Worm (Caenorhabditis elegans) whole organism, late embryonic: Measurements from ENCODE around the gene F40F12.3.

ENCODE experiments used
- C08G9.2 ChIP-seq: sonication (generic microtip); optimal IDR thresholded peaks from 2 replicates; lab custom pipeline; 2016; ENCODE audit warnings: mild to moderate bottlenecking, missing genetic modification characterization, moderate library complexity, missing compliant biosample characterization
- C38D4.7 ChIP-seq: fragments of 200-800 bp; sonication (Bioruptor generic); optimal IDR thresholded peaks from 2 replicates; lab custom pipeline; 2018; ENCODE audit warnings: mild to moderate bottlenecking, missing genetic modification characterization, moderate library complexity, missing compliant biosample characterization
- F13H6.1 ChIP-seq: sonication (generic microtip); optimal IDR thresholded peaks from 2 replicates; lab custom pipeline; 2016; ENCODE audit warnings: missing genetic modification characterization, missing compliant biosample characterization
- K02D7.2 ChIP-seq: sonication (generic microtip); optimal IDR thresholded peaks from 2 replicates; lab custom pipeline; 2017; ENCODE audit warnings: mild to moderate bottlenecking, missing genetic modification characterization, missing compliant biosample characterization
- K09A11.1 ChIP-seq: sonication (generic microtip); optimal IDR thresholded peaks from 2 replicates; lab custom pipeline; 2017; ENCODE audit warnings: antibody characterized with exemption, mild to moderate bottlenecking, missing genetic modification characterization, missing compliant biosample characterization; ENCODE audit not compliant: insufficient read depth
- ahr-1 ChIP-seq: sonication (generic microtip); optimal IDR thresholded peaks from 2 replicates; lab custom pipeline; 2016; ENCODE audit warnings: missing genetic modification characterization, missing compliant biosample characterization
- ama-1 ChIP-seq: fragments of 150-350 bp; optimal IDR thresholded peaks from 2 replicates; lab custom pipeline; 2014
- ceh-14 ChIP-seq: sonication (generic microtip); optimal IDR thresholded peaks from 2 replicates; lab custom pipeline; 2016; ENCODE audit warnings: missing genotype, missing genetic modification characterization, missing compliant biosample characterization
- ceh-19 ChIP-seq: fragments of 200-800 bp; sonication (Bioruptor generic); optimal IDR thresholded peaks from 2 replicates; lab custom pipeline; 2018; ENCODE audit warnings: mild to moderate bottlenecking, missing genetic modification characterization, missing compliant biosample characterization
- ceh-2 ChIP-seq: sonication (generic microtip); optimal IDR thresholded peaks from 2 replicates; lab custom pipeline; 2016; ENCODE audit warnings: missing genotype, missing genetic modification characterization, missing compliant biosample characterization
- ceh-24 ChIP-seq: sonication (generic microtip); optimal IDR thresholded peaks from 2 replicates; lab custom pipeline; 2016; ENCODE audit warnings: mild to moderate bottlenecking, missing genetic modification characterization, missing compliant biosample characterization
- ceh-31 ChIP-seq: sonication (generic microtip); optimal IDR thresholded peaks from 2 replicates; lab custom pipeline; 2016; ENCODE audit warnings: missing genetic modification characterization, missing compliant biosample characterization
- ceh-45 ChIP-seq: fragments of 200-800 bp; sonication (Bioruptor generic); IDR thresholded peaks from 2 replicates; pipeline ENCODE4 v1.3.6; 2022; ENCODE audit warnings: missing genetic modification reagents, missing genetic modification characterization, missing compliant biosample characterization
- ceh-48 ChIP-seq: sonication (generic microtip); optimal IDR thresholded peaks from 2 replicates; lab custom pipeline; 2016; ENCODE audit warnings: missing genetic modification characterization, inconsistent platforms, missing compliant biosample characterization
- ceh-6 ChIP-seq: fragments of 200-800 bp; sonication (Bioruptor generic); optimal IDR thresholded peaks from 2 replicates; lab custom pipeline; 2018; ENCODE audit warnings: mild to moderate bottlenecking, missing genetic modification characterization, missing compliant biosample characterization
- che-1 ChIP-seq: sonication (generic microtip); optimal IDR thresholded peaks from 2 replicates; lab custom pipeline; 2016; ENCODE audit warnings: mild to moderate bottlenecking, missing genetic modification characterization, missing compliant biosample characterization
- dmd-4 ChIP-seq: sonication (generic microtip); optimal IDR thresholded peaks from 2 replicates; lab custom pipeline; 2016; ENCODE audit warnings: borderline replicate concordance, missing genetic modification characterization, missing compliant biosample characterization
- dve-1 ChIP-seq: sonication (generic microtip); optimal IDR thresholded peaks from 2 replicates; lab custom pipeline; 2017; ENCODE audit warnings: antibody characterized with exemption, mild to moderate bottlenecking, missing genetic modification characterization, missing compliant biosample characterization
- elt-2 ChIP-seq: sonication (generic microtip); optimal IDR thresholded peaks from 2 replicates; lab custom pipeline; 2016; ENCODE audit warnings: missing genetic modification reagents, missing genetic modification characterization, missing compliant biosample characterization
- elt-4 ChIP-seq: sonication (generic microtip); optimal IDR thresholded peaks from 2 replicates; lab custom pipeline; 2016; ENCODE audit warnings: missing genetic modification characterization, missing compliant biosample characterization
- ets-4 ChIP-seq: sonication (generic microtip); optimal IDR thresholded peaks from 2 replicates; lab custom pipeline; 2016; ENCODE audit warnings: missing genetic modification characterization, missing compliant biosample characterization
- fax-1 ChIP-seq: sonication (generic microtip); optimal IDR thresholded peaks from 2 replicates; lab custom pipeline; 2016; ENCODE audit warnings: missing genotype, missing genetic modification characterization, missing compliant biosample characterization
- hlh-13 ChIP-seq: fragments of 200-800 bp; sonication (Bioruptor generic); optimal IDR thresholded peaks from 2 replicates; lab custom pipeline; 2018; ENCODE audit warnings: mild to moderate bottlenecking, missing genetic modification characterization, missing compliant biosample characterization
- hlh-30 ChIP-seq: sonication (generic microtip); optimal IDR thresholded peaks from 2 replicates; lab custom pipeline; 2017; ENCODE audit warnings: antibody characterized with exemption, missing genetic modification characterization, missing compliant biosample characterization; ENCODE audit not compliant: insufficient read depth
- hlh-6 ChIP-seq: sonication (generic microtip); optimal IDR thresholded peaks from 2 replicates; lab custom pipeline; 2016; ENCODE audit warnings: missing genotype, missing genetic modification characterization, missing compliant biosample characterization
- hlh-8 ChIP-seq: sonication (generic microtip); optimal IDR thresholded peaks from 2 replicates; lab custom pipeline; 2016; ENCODE audit warnings: missing genotype, missing genetic modification characterization, missing compliant biosample characterization
- lin-11 ChIP-seq: fragments of 200-800 bp; sonication (Bioruptor generic); optimal IDR thresholded peaks from 2 replicates; lab custom pipeline; 2018; ENCODE audit warnings: mild to moderate bottlenecking, missing genetic modification characterization, missing compliant biosample characterization
- madf-2 ChIP-seq: sonication (generic microtip); optimal IDR thresholded peaks from 2 replicates; lab custom pipeline; 2017; ENCODE audit warnings: missing genetic modification characterization, missing compliant biosample characterization
- mec-3 ChIP-seq: sonication (generic microtip); optimal IDR thresholded peaks from 2 replicates; lab custom pipeline; 2016; ENCODE audit warnings: borderline replicate concordance, missing genetic modification characterization, missing compliant biosample characterization
- npax-4 ChIP-seq: sonication (generic microtip); optimal IDR thresholded peaks from 2 replicates; lab custom pipeline; 2016; ENCODE audit warnings: missing genetic modification characterization, missing compliant biosample characterization
- pha-4 ChIP-seq: fragments of 150-350 bp; optimal IDR thresholded peaks from 2 replicates; lab custom pipeline; 2018; ENCODE audit warnings: missing biosample characterization, missing genetic modification reagents, missing genetic modification characterization
- pqm-1 ChIP-seq: sonication (generic microtip); optimal IDR thresholded peaks from 2 replicates; lab custom pipeline; 2016; ENCODE audit warnings: missing genetic modification characterization, missing compliant biosample characterization
- pros-1 ChIP-seq: fragments of 150-350 bp; optimal IDR thresholded peaks from 2 replicates; lab custom pipeline; 2014; ENCODE audit warnings: missing biosample characterization, missing genetic modification reagents, missing genetic modification characterization
- ref-2 ChIP-seq: sonication (generic microtip); optimal IDR thresholded peaks from 2 replicates; lab custom pipeline; 2016; ENCODE audit warnings: missing genetic modification characterization, missing compliant biosample characterization
- rnt-1 ChIP-seq: sonication (generic microtip); optimal IDR thresholded peaks from 2 replicates; lab custom pipeline; 2016; ENCODE audit warnings: missing genetic modification characterization, missing compliant biosample characterization
- sox-4 ChIP-seq: sonication (generic microtip); optimal IDR thresholded peaks from 2 replicates; lab custom pipeline; 2017; ENCODE audit warnings: mild to moderate bottlenecking, missing genetic modification characterization, inconsistent platforms, missing compliant biosample characterization
- tbx-2 ChIP-seq: sonication (generic microtip); optimal IDR thresholded peaks from 2 replicates; lab custom pipeline; 2016; ENCODE audit warnings: missing genetic modification characterization, missing compliant biosample characterization
- tbx-7 ChIP-seq: sonication (generic microtip); optimal IDR thresholded peaks from 2 replicates; lab custom pipeline; 2016; ENCODE audit warnings: missing genotype, missing genetic modification characterization, missing compliant biosample characterization
- ttx-3 ChIP-seq: sonication (generic microtip); optimal IDR thresholded peaks from 2 replicates; lab custom pipeline; 2016; ENCODE audit warnings: missing genetic modification reagents, missing genetic modification characterization, missing compliant biosample characterization
- unc-3 ChIP-seq, 2 experiments: fragments of 200-800 bp in 1 of 2; sonication (Bioruptor generic) in 1 of 2; sonication (generic microtip) in 1 of 2; conservative IDR thresholded peaks in 1 of 2; optimal IDR thresholded peaks in 1 of 2; 2 replicates each; pipeline versions ENCODE4 v1.3.6 to Lab custom; 2016 to 2022; ENCODE audit warnings: missing compliant biosample characterization in 2 of 2, missing genetic modification characterization in 2 of 2, missing genetic modification reagents in 1 of 2
- unc-42 ChIP-seq: sonication (generic microtip); optimal IDR thresholded peaks from 2 replicates; lab custom pipeline; 2016; ENCODE audit warnings: missing genotype, missing genetic modification characterization, missing compliant biosample characterization
- unc-55 ChIP-seq: sonication (generic microtip); optimal IDR thresholded peaks from 2 replicates; lab custom pipeline; 2017; ENCODE audit warnings: missing biosample characterization, missing genetic modification reagents, missing genetic modification characterization
- unc-86 ChIP-seq: sonication (generic microtip); optimal IDR thresholded peaks from 2 replicates; lab custom pipeline; 2016; ENCODE audit warnings: missing genetic modification characterization, missing compliant biosample characterization
- zip-5 ChIP-seq: sonication (generic microtip); optimal IDR thresholded peaks from 2 replicates; lab custom pipeline; 2016; ENCODE audit warnings: missing genetic modification characterization, missing compliant biosample characterization

The F40F12.3 gene

ce11 chrIII:9956123-9956522 is 35.5 kb upstream of the F40F12.3 start, which contains the start of gene mog-1:
TSS of gene mog-1 (minus strand) at chrIII:9956215.
- no peak for TF ChIP-seq elt-2 (tag; lab: Kevin White, UChicago)
- no peak for TF ChIP-seq ref-2 (tag; lab: Kevin White, UChicago)
- no peak for TF ChIP-seq hlh-6 (tag; lab: Kevin White, UChicago)
- no peak for TF ChIP-seq tbx-7 (tag; lab: Kevin White, UChicago)
- TF ChIP-seq ceh-14 (tag; lab: Kevin White, UChicago): no peak
- no peak for TF ChIP-seq ceh-19 (GFP tag; lab: Kevin White, UChicago)
- TF ChIP-seq ttx-3 (tag; lab: Kevin White, UChicago): no peak
- TF ChIP-seq K02D7.2 (tag; lab: Kevin White, UChicago): no peak
- TF ChIP-seq sox-4 (tag; lab: Kevin White, UChicago): no peak

ce11 chrIII:9951864-9952263 is 31.2 kb upstream of the F40F12.3 start, which contains the start of gene K03H1.11:
TSS of gene K03H1.11 (minus strand) at chrIII:9951964.
- TF ChIP-seq ceh-6: no peak
- no peak for TF ChIP-seq ceh-48 (tag; lab: Kevin White, UChicago)
- TF ChIP-seq ref-2 (tag; lab: Kevin White, UChicago): no peak
- no peak for TF ChIP-seq K02D7.2 (tag; lab: Kevin White, UChicago)
- no peak for TF ChIP-seq ets-4 (tag; lab: Kevin White, UChicago)
- no peak for TF ChIP-seq che-1 (tag; lab: Kevin White, UChicago)
- TF ChIP-seq madf-2: no peak
- no peak for TF ChIP-seq ceh-24 (tag; lab: Kevin White, UChicago)
- TF ChIP-seq, all 69 proteins: peak for 0

- TF ChIP-seq lin-11 (tag; lab: Kevin White, UChicago) (no peak), pha-4 (no peak), pros-1 (no peak), unc-55 (GFP tag; lab: Kevin White, UChicago) (peak; percentile 52), ceh-24 (tag; lab: Kevin White, UChicago) (no peak), ceh-14 (tag; lab: Kevin White, UChicago) (no peak), dmd-4 (tag; lab: Kevin White, UChicago) (no peak), rnt-1 (tag; lab: Kevin White, UChicago) (no peak), unc-42 (no peak), ttx-3 (tag; lab: Kevin White, UChicago) (no peak), ceh-2 (no peak), ceh-45 (no peak), ceh-48 (tag; lab: Kevin White, UChicago) (peak; percentile 49), hlh-13 (no peak)
Measured at ce11 chrIII:9950244-9950643, 29.6 kb upstream of the F40F12.3 start, which contains the start of gene K03H1.13. TSS of gene K03H1.13 (minus strand) at chrIII:9950344.

DNA sequence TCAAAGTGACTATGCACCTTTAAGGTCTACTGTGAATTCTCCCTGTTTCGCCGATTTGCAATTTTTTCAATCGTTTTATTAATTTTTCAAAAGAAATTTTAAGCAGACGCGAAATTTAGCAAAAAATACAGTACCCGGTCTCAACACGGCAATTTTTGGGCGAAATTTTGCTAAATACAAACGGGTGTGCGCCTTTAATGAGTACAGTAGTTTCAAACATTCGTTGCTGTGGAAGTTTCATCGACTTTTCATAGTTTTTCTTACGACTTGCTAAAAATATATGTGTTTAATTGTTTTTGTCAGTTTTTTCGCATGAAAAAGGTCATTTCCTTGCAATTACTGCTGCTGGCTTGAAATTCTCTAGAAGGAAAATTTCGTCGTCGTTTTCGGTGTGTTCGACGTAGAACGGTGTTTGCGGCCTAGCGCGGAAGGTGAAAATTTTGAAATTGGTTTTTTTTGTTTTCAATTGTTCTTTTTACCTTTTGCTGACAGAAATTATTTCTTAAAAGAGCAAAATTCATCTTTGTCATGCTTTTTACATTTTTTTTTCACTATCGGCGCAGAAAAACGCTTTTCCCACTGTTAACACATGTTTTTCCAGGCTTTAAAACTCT is 26.2 kb upstream of the F40F12.3 start, which contains the start of gene K03H1.7:
Gene K03H1.7 (plus strand): TSS at position 600 of the 614 bp plus-strand sequence.
- no peak for TF ChIP-seq hlh-8 (tag; lab: Kevin White, UChicago)
- no peak for TF ChIP-seq K09A11.1
- TF ChIP-seq ceh-45: no peak
- TF ChIP-seq zip-5 (tag; lab: Kevin White, UChicago): no peak
- TF ChIP-seq pqm-1 (tag; lab: Kevin White, UChicago): no peak
- TF ChIP-seq ahr-1: no peak
- TF ChIP-seq K02D7.2 (tag; lab: Kevin White, UChicago): no peak
- TF ChIP-seq npax-4 (tag; lab: Kevin White, UChicago): no peak
- no peak for TF ChIP-seq hlh-30 (tag; lab: Kevin White, UChicago)
- no peak for TF ChIP-seq unc-86
- no peak for TF ChIP-seq ceh-14 (tag; lab: Kevin White, UChicago)

- TF ChIP-seq C38D4.7: no peak
- no peak for TF ChIP-seq ceh-31 (tag; lab: Kevin White, UChicago)
- no peak for TF ChIP-seq F13H6.1
- TF ChIP-seq fax-1: no peak
- no peak for TF ChIP-seq tbx-2 (tag; lab: Kevin White, UChicago)
- TF ChIP-seq sox-4 (tag; lab: Kevin White, UChicago): no peak
- no peak for TF ChIP-seq ama-1 (lab: Kevin White, UChicago)
- no peak for TF ChIP-seq unc-3 (GFP tag; conservative IDR thresholded peaks at IDR 0.05; lab: Robert Waterston, UW)
- no peak for TF ChIP-seq unc-3 (tag; optimal IDR thresholded peaks at IDR 0.05; lab: Kevin White, UChicago)
- no peak for TF ChIP-seq C08G9.2
- no peak for TF ChIP-seq mec-3 (tag; lab: Kevin White, UChicago)
- no peak for TF ChIP-seq dve-1
- TF ChIP-seq ahr-1: no peak
- no peak for TF ChIP-seq elt-4 (tag; lab: Kevin White, UChicago)
Measured at ce11 chrIII:9944723-9945122, 24.1 kb upstream of the F40F12.3 start, which contains the start of gene gln-2. TSS of gene gln-2 (minus strand) at chrIII:9944823.
